Fruit fly (Drosophila melanogaster) whole organism, embryonic: ENCODE measurements around the gene bor.

Experiments used
- CG11456 ChIP-seq: fragments of 200-800 bp; sonication (Bioruptor generic); IDR thresholded peaks from 3 replicates; pipeline ENCODE4 v1.3.6; 2022; ENCODE audit warnings: missing biosample characterization, missing genetic modification characterization
- CG12104 ChIP-seq: fragments of 200-800 bp; sonication (Bioruptor generic); optimal IDR thresholded peaks from 3 replicates; lab custom pipeline; 2016; ENCODE audit warnings: missing biosample characterization, missing genetic modification characterization
- CG13287 ChIP-seq: fragments of 200-800 bp; sonication (Bioruptor generic); IDR thresholded peaks from 2 replicates; pipeline ENCODE4 v1.3.6; 2022; ENCODE audit warnings: missing biosample characterization, missing genetic modification characterization; ENCODE audit not compliant: partially characterized antibody
- CG13424 ChIP-seq: fragments of 200-800 bp; sonication (Bioruptor generic); optimal IDR thresholded peaks from 2 replicates; lab custom pipeline; 2019; ENCODE audit warnings: missing biosample characterization, mild to moderate bottlenecking, missing genetic modification characterization, moderate library complexity
- CG14014 ChIP-seq: fragments of 200-800 bp; sonication (Bioruptor generic); IDR thresholded peaks from 2 replicates; pipeline ENCODE4 v1.3.6; 2022; ENCODE audit warnings: missing biosample characterization, missing genetic modification characterization
- CG14667 ChIP-seq: fragments of 200-800 bp; sonication (Bioruptor generic); IDR thresholded peaks from 2 replicates; pipeline ENCODE4 v1.3.6; 2022; ENCODE audit warnings: missing biosample characterization, missing genetic modification characterization
- CG14860 ChIP-seq: fragments of 200-800 bp; sonication (Bioruptor generic); IDR thresholded peaks from 3 replicates; pipeline ENCODE4 v1.3.6; 2022; ENCODE audit warnings: missing biosample characterization, missing genetic modification characterization; ENCODE audit not compliant: partially characterized antibody
- CG1602 ChIP-seq: fragments of 200-800 bp; sonication (Bioruptor generic); optimal IDR thresholded peaks from 3 replicates; lab custom pipeline; 2016; ENCODE audit warnings: missing biosample characterization, missing genetic modification characterization
- CG17568 ChIP-seq: fragments of 200-800 bp; sonication (Bioruptor generic); optimal IDR thresholded peaks from 2 replicates; lab custom pipeline; 2018; ENCODE audit warnings: missing biosample characterization, mild to moderate bottlenecking, missing genetic modification characterization, moderate library complexity
- CG17802 ChIP-seq: fragments of 200-800 bp; sonication (Bioruptor generic); optimal IDR thresholded peaks from 2 replicates; lab custom pipeline; 2018; ENCODE audit warnings: missing biosample characterization, mild to moderate bottlenecking, missing genetic modification characterization, moderate library complexity
- CG18011 ChIP-seq: fragments of 200-800 bp; sonication (Bioruptor generic); optimal IDR thresholded peaks from 2 replicates; lab custom pipeline; 2017; ENCODE audit warnings: missing biosample characterization, missing genetic modification characterization, mild to moderate bottlenecking, moderate library complexity, missing genotype
- CG2129 ChIP-seq: fragments of 200-800 bp; sonication (Bioruptor generic); IDR thresholded peaks from 2 replicates; pipeline ENCODE4 v1.3.6; 2022; ENCODE audit warnings: missing biosample characterization, missing genetic modification characterization; ENCODE audit not compliant: partially characterized antibody
- CG2199 ChIP-seq: fragments of 200-800 bp; sonication (Bioruptor generic); IDR thresholded peaks from 3 replicates; pipeline ENCODE4 v1.3.6; 2022; ENCODE audit warnings: missing biosample characterization, missing genetic modification characterization
- CG30403 ChIP-seq: fragments of 200-800 bp; sonication (Bioruptor generic); optimal IDR thresholded peaks from 3 replicates; lab custom pipeline; 2016; ENCODE audit warnings: missing biosample characterization, missing genetic modification characterization
- CG31441 ChIP-seq: fragments of 200-800 bp; sonication (Bioruptor generic); IDR thresholded peaks from 2 replicates; pipeline ENCODE4 v1.3.6; 2022; ENCODE audit warnings: missing biosample characterization, missing genetic modification characterization
- CG4707 ChIP-seq: fragments of 200-800 bp; sonication (Bioruptor generic); optimal IDR thresholded peaks from 2 replicates; lab custom pipeline; 2018; ENCODE audit warnings: missing biosample characterization, mild to moderate bottlenecking, missing genetic modification characterization, moderate library complexity
- CG4820 ChIP-seq: fragments of 200-800 bp; sonication (Bioruptor generic); optimal IDR thresholded peaks from 3 replicates; lab custom pipeline; 2016; ENCODE audit warnings: missing biosample characterization, missing genetic modification characterization
- CG8388 ChIP-seq: fragments of 200-800 bp; sonication (Bioruptor generic); optimal IDR thresholded peaks from 2 replicates; lab custom pipeline; 2019; ENCODE audit warnings: missing biosample characterization, mild to moderate bottlenecking, missing genetic modification characterization, moderate library complexity
- CG8765 ChIP-seq: fragments of 200-800 bp; sonication (Bioruptor generic); IDR thresholded peaks from 2 replicates; pipeline ENCODE4 v1.3.6; 2022; ENCODE audit warnings: missing biosample characterization, missing genetic modification characterization
- CG9876 ChIP-seq: fragments of 200-800 bp; sonication (Bioruptor generic); optimal IDR thresholded peaks from 2 replicates; lab custom pipeline; 2016; ENCODE audit warnings: missing biosample characterization, missing genetic modification characterization
- CHES-1-like ChIP-seq: fragments of 200-800 bp; sonication (Bioruptor generic); optimal IDR thresholded peaks from 2 replicates; lab custom pipeline; 2016; ENCODE audit warnings: missing biosample characterization, missing genetic modification characterization
- Hey ChIP-seq: fragments of 200-800 bp; sonication (Bioruptor generic); optimal IDR thresholded peaks from 3 replicates; lab custom pipeline; 2018; ENCODE audit warnings: missing biosample characterization, mild to moderate bottlenecking, missing genetic modification characterization
- HmgZ ChIP-seq: fragments of 200-800 bp; sonication (Bioruptor generic); optimal IDR thresholded peaks from 2 replicates; lab custom pipeline; 2018; ENCODE audit warnings: missing biosample characterization, mild to moderate bottlenecking, missing genetic modification characterization
- Hr39 ChIP-seq: fragments of >200 bp; optimal IDR thresholded peaks from 2 replicates; lab custom pipeline; 2017
- Lim3 ChIP-seq: fragments of 200-800 bp; sonication (Bioruptor generic); IDR thresholded peaks from 2 replicates; pipeline ENCODE4 v1.3.6; 2022; ENCODE audit warnings: missing biosample characterization, missing genetic modification characterization
- NK7.1 ChIP-seq: fragments of 200-800 bp; sonication (Bioruptor generic); optimal IDR thresholded peaks from 3 replicates; lab custom pipeline; 2016; ENCODE audit warnings: missing biosample characterization, missing genetic modification characterization
- Poxn ChIP-seq: fragments of 200-800 bp; sonication (Bioruptor generic); IDR thresholded peaks from 2 replicates; pipeline ENCODE4 v1.3.6; 2022; ENCODE audit warnings: missing biosample characterization, missing genetic modification characterization
- Ravus ChIP-seq: fragments of 200-800 bp; sonication (Bioruptor generic); IDR thresholded peaks from 2 replicates; pipeline ENCODE4 v1.3.6; 2022; ENCODE audit warnings: missing biosample characterization, missing genetic modification characterization
- Scr ChIP-seq: fragments of 200-800 bp; sonication (Bioruptor generic); IDR thresholded peaks from 2 replicates; pipeline ENCODE4 v1.3.6; 2022; ENCODE audit warnings: missing biosample characterization, missing genetic modification characterization; ENCODE audit not compliant: partially characterized antibody
- Tbp ChIP-seq: fragments of >200 bp; optimal IDR thresholded peaks from 2 replicates; lab custom pipeline; 2018; ENCODE audit warnings: missing biosample characterization, missing genetic modification characterization
- Xrp1 ChIP-seq: fragments of 200-800 bp; sonication (Bioruptor generic); IDR thresholded peaks from 2 replicates; pipeline ENCODE4 v1.3.6; 2022; ENCODE audit warnings: missing biosample characterization, missing genetic modification characterization
- amos ChIP-seq: fragments of 200-800 bp; sonication (Bioruptor generic); IDR thresholded peaks from 2 replicates; pipeline ENCODE4 v1.3.6; 2022; ENCODE audit warnings: missing biosample characterization, missing genetic modification characterization; ENCODE audit not compliant: partially characterized antibody
- bsh ChIP-seq, 2 experiments: fragments of 200-800 bp; sonication (Bioruptor generic); optimal IDR thresholded peaks; 2 replicates each; lab custom pipeline; 2017 to 2018; ENCODE audit warnings: mild to moderate bottlenecking in 2 of 2, missing biosample characterization in 2 of 2, missing genetic modification characterization in 2 of 2, moderate library complexity in 1 of 2
- da ChIP-seq: fragments of 200-800 bp; sonication (Bioruptor generic); optimal IDR thresholded peaks from 2 replicates; lab custom pipeline; 2016; ENCODE audit warnings: missing biosample characterization, missing genetic modification characterization
- danr ChIP-seq: fragments of 200-800 bp; sonication (Bioruptor generic); IDR thresholded peaks from 2 replicates; pipeline ENCODE4 v1.3.6; 2022; ENCODE audit warnings: missing biosample characterization, missing genetic modification characterization
- ewg ChIP-seq: fragments of 200-800 bp; sonication (Bioruptor generic); optimal IDR thresholded peaks from 3 replicates; lab custom pipeline; 2017; ENCODE audit warnings: mild to moderate bottlenecking, missing biosample characterization, missing genetic modification reagents, missing genetic modification characterization
- fd96Cb ChIP-seq: fragments of 200-800 bp; sonication (Bioruptor generic); optimal IDR thresholded peaks from 2 replicates; lab custom pipeline; 2018; ENCODE audit warnings: missing biosample characterization, mild to moderate bottlenecking, missing genetic modification characterization, moderate library complexity
- fu2 ChIP-seq: fragments of 200-800 bp; sonication (Bioruptor generic); optimal IDR thresholded peaks from 2 replicates; lab custom pipeline; 2016; ENCODE audit warnings: missing biosample characterization, missing genetic modification characterization
- gcm ChIP-seq: fragments of 200-800 bp; sonication (Bioruptor generic); optimal IDR thresholded peaks from 2 replicates; lab custom pipeline; 2019; ENCODE audit warnings: missing biosample characterization, mild to moderate bottlenecking, missing genetic modification characterization, moderate library complexity
- gem ChIP-seq: fragments of 200-800 bp; sonication (Bioruptor generic); optimal IDR thresholded peaks from 2 replicates; lab custom pipeline; 2019; ENCODE audit warnings: missing biosample characterization, mild to moderate bottlenecking, missing genetic modification characterization, moderate library complexity
- h ChIP-seq: fragments of >200 bp; optimal IDR thresholded peaks from 2 replicates; lab custom pipeline; 2017
- ham ChIP-seq: fragments of 200-800 bp; sonication (Bioruptor generic); IDR thresholded peaks from 2 replicates; pipeline ENCODE4 v1.3.6; 2022; ENCODE audit warnings: missing biosample characterization, missing genetic modification characterization
- hbn ChIP-seq: fragments of 200-800 bp; sonication (Bioruptor generic); IDR thresholded peaks from 2 replicates; pipeline ENCODE4 v1.3.6; 2022; ENCODE audit warnings: missing biosample characterization, missing genetic modification characterization; ENCODE audit not compliant: partially characterized antibody
- knrl ChIP-seq: fragments of 200-800 bp; sonication (Bioruptor generic); IDR thresholded peaks from 3 replicates; pipeline ENCODE4 v1.3.6; 2022; ENCODE audit warnings: missing biosample characterization, missing genetic modification characterization; ENCODE audit not compliant: partially characterized antibody
- mld ChIP-seq: fragments of 200-800 bp; sonication (Bioruptor generic); IDR thresholded peaks from 3 replicates; pipeline ENCODE4 v1.3.6; 2022; ENCODE audit warnings: missing biosample characterization, missing genetic modification characterization; ENCODE audit not compliant: partially characterized antibody
- nerfin-2 ChIP-seq: fragments of 200-800 bp; sonication (Bioruptor generic); IDR thresholded peaks from 2 replicates; pipeline ENCODE4 v1.3.6; 2022; ENCODE audit warnings: missing biosample characterization, missing genetic modification characterization; ENCODE audit not compliant: partially characterized antibody
- pho ChIP-seq: fragments of 200-800 bp; sonication (Bioruptor generic); optimal IDR thresholded peaks from 2 replicates; lab custom pipeline; 2016; ENCODE audit warnings: missing biosample characterization, missing genetic modification characterization
- vfl ChIP-seq: fragments of 200-800 bp; sonication (Bioruptor generic); optimal IDR thresholded peaks from 2 replicates; lab custom pipeline; 2016; ENCODE audit warnings: missing biosample characterization, missing genetic modification characterization
- z ChIP-seq: fragments of 200-800 bp; sonication (Bioruptor generic); IDR thresholded peaks from 3 replicates; pipeline ENCODE4 v1.3.6; 2022; ENCODE audit warnings: missing biosample characterization, missing genetic modification characterization
- zf30C ChIP-seq: fragments of 200-800 bp; sonication (Bioruptor generic); optimal IDR thresholded peaks from 3 replicates; lab custom pipeline; 2018; ENCODE audit warnings: missing biosample characterization, mild to moderate bottlenecking, missing genetic modification characterization

The bor gene

DNA sequence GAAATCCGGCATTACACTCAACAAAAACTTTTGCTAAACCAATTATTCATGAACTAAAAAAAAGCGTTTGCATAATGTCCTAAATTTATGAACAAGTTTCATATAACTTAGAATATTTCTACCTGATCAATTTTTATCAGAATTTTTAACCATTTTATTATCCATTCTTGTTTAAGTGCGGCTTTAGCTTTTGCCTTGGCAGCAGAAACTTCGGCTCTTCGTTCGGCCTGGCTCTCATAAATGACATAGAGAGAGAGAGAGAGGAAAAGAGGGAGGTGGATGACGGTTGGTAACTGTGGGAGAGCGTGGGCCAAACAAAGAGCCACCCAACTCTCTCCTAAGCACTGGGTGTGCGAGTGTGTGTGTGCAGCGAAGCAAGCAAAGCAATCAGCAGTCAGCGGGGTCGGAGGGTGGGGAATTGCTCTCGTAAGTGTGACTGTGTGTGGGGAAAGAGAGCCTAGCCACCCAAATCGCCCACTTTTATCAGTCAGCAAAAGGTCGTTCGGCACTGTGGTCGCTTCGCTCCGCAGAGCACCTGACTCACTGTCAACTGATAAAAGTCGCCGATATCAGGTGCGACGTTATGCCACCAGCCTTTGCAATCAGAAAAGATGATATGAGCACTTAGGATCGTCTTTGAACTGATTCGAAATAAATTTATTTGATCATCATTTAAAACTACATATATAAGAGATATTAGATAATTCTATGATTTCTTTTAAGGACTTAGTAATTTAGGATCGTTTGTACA lies 39.3 kb downstream of the bor start (continued):
- TF ChIP-seq ham (no peak), CG14667 (GFP tag; lab: Robert Waterston, UW) (no peak), knrl (GFP tag; lab: Robert Waterston, UW) (no peak), vfl (GFP tag; lab: Kevin White, UChicago) (peak; percentile 94), nerfin-2 (GFP tag; lab: Robert Waterston, UW) (no peak), zf30C (peak; percentile 82), CG31441 (GFP tag; lab: Robert Waterston, UW) (no peak), CG9876 (GFP tag; lab: Kevin White, UChicago) (peak; percentile 83), Tbp (GFP tag; lab: Kevin White, UChicago) (no peak), CG8765 (no peak), Hr39 (no peak), gem (tag; lab: Kevin White, UChicago) (peak; percentile 99), pho (GFP tag; lab: Kevin White, UChicago) (peak; percentile 96), mld (GFP tag; lab: Robert Waterston, UW) (no peak), Hey (peak; percentile 59), NK7.1 (GFP tag; lab: Kevin White, UChicago) (peak; percentile 97), gcm (GFP tag; lab: Kevin White, UChicago) (peak; percentile 98), CG13287 (no peak), h (lab: Kevin White, UChicago) (no peak), CG13424 (tag; lab: Kevin White, UChicago) (peak; percentile 98), CG14014 (no peak), ewg (GFP tag; lab: Kevin White, UChicago) (peak; percentile 93), CG14860 (no peak), Lim3 (GFP tag; lab: Robert Waterston, UW) (no peak), CG1602 (GFP tag; lab: Kevin White, UChicago) (peak; percentile 95), Poxn (GFP tag; lab: Robert Waterston, UW) (no peak), Xrp1 (no peak), Ravus (GFP tag; lab: Robert Waterston, UW) (no peak), CHES-1-like (GFP tag; lab: Kevin White, UChicago) (peak; percentile 98), da (GFP tag; lab: Kevin White, UChicago) (peak; percentile 90), fd96Cb (tag; lab: Kevin White, UChicago) (peak; percentile 98), bsh (GFP tag; optimal IDR thresholded peaks at IDR 0.05; lab: Kevin White, UChicago) (peak; percentile 91 to 99), HmgZ (peak; percentile 96), CG4820 (peak; percentile 97), hbn (GFP tag; lab: Robert Waterston, UW) (no peak), CG2129 (GFP tag; lab: Robert Waterston, UW) (no peak), CG4707 (GFP tag; lab: Kevin White, UChicago) (peak; percentile 93), z (GFP tag; lab: Robert Waterston, UW) (no peak), CG17802 (tag; lab: Kevin White, UChicago) (peak; percentile 89), CG12104 (GFP tag; lab: Kevin White, UChicago) (peak; percentile 96), CG2199 (GFP tag; lab: Robert Waterston, UW) (no peak), CG17568 (GFP tag; lab: Kevin White, UChicago) (peak; percentile 97), CG8388 (GFP tag; lab: Kevin White, UChicago) (peak; percentile 98), danr (GFP tag; lab: Robert Waterston, UW) (no peak), amos (no peak), CG18011 (peak; percentile 88), fu2 (GFP tag; lab: Kevin White, UChicago) (peak; percentile 96), CG11456 (GFP tag; lab: Robert Waterston, UW) (no peak), CG30403 (peak; percentile 98), Scr (GFP tag; lab: Robert Waterston, UW) (no peak)
